Worm (Caenorhabditis elegans): ENCODE results near the gene srab-26.

The srab-26 gene

ce11 chrV:9879404-9879803 lies at the start of gene srab-26:
Gene srab-26, minus strand, starts transcription at chrV:9879504.
- TF ChIP-seq unc-62 (GFP tag; optimal IDR thresholded peaks at IDR 0.05), result no peak

DNA sequence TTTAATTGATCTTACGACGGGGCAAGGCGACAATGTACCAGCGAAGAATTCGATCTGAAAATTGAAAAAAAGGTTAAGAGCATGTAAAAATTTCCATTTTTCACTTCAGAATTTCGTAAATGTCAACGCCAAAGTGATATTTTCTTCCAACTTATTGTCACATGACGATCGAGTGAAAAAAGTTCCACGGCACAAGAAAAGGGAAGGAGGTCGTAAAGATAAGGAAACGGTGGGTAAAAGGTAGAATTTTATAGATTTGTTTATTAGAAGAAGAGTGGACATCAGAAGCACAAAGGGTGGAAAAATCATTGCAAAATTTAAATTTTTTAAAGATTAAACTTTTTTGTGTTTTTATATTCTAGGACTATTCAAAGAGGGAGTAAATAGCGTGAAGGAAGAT lies 48.6 kb upstream of the srab-26 start:
- TF ChIP-seq unc-62 (GFP tag; optimal IDR thresholded peaks at IDR 0.05), result no peak

- TF ChIP-seq unc-62 (GFP tag; optimal IDR thresholded peaks at IDR 0.05), result no peak
Measured at ce11 chrV:9927381-9927780, 48.1 kb upstream of the srab-26 start.

DNA sequence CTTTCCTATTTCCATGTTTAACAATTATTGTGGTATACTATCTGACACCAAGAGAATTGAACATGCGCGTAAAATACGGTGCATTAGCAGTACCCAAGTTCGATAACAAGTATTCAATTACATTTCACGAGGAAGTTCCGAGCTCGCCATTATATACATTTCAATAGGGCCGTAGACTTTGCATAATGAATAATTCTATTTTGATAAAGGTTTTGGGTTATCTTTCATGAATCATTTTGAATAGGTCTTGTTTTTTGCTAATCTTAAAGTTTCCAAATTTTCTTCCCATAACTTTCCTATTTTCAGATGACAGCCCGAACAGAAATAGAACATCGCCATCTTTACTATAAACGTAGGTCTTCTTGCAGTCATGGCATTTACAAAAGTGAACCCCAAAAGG lies 46.9 kb upstream of the srab-26 start, which contains the start of gene C50H2.13:
Gene C50H2.13, plus strand, starts transcription at position 301 of the 400 bp plus-strand sequence.
- no peak for TF ChIP-seq unc-62 (GFP tag; optimal IDR thresholded peaks at IDR 0.05)

DNA sequence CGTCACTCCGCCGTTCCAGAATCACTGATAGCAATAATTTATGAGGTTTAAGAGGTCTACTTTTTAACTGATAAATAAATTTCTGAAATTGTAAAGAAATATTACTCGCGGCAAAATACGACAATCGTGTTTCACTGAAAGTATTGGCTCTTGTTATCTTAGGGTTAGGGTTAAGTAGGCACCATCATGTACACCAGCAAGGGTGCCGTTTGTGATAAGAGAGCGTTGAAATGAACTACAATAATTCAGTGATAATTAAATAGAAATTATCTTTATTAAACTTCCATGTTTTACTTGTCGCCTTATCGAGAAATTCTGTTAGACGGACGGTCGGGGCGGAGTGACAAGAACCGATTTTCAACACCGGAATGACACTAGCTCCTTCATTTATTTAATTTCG lies 46.3 kb upstream of the srab-26 start:
- no peak for TF ChIP-seq unc-62 (GFP tag; optimal IDR thresholded peaks at IDR 0.05)

ce11 chrV:9924389-9924788 lies 45.1 kb upstream of the srab-26 start:
- no peak for TF ChIP-seq unc-62 (GFP tag; optimal IDR thresholded peaks at IDR 0.05)

- no peak for TF ChIP-seq unc-62 (GFP tag; optimal IDR thresholded peaks at IDR 0.05)
Measured at ce11 chrV:9922481-9922880, 43.2 kb upstream of the srab-26 start, which contains the start of gene C50H2.7. Gene C50H2.7, plus strand, starts transcription at chrV:9922781.

DNA sequence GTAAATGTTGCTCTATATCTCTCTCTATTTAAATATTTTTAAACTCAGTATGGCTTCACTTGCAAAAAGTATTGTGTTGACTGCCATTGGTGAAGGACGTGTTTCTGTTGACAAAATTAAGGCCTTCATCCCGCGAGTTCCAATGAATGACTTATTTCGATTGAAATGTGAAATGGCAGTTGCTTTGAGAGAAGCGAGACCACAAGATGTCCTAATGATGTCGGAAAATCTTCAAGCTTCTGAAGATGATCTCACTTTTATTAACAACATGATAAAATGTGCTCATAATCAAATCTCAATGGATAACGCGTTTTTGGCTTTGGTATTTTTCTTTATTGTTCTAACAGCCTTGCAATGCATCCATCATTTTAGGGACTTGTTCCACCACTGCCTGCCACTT lies 42.0 kb upstream of the srab-26 start, which contains the start of gene ceh-75:
Gene ceh-75, plus strand, starts transcription at position 50 of the 400 bp plus-strand sequence.
- no peak for TF ChIP-seq unc-62 (GFP tag; optimal IDR thresholded peaks at IDR 0.05)

DNA sequence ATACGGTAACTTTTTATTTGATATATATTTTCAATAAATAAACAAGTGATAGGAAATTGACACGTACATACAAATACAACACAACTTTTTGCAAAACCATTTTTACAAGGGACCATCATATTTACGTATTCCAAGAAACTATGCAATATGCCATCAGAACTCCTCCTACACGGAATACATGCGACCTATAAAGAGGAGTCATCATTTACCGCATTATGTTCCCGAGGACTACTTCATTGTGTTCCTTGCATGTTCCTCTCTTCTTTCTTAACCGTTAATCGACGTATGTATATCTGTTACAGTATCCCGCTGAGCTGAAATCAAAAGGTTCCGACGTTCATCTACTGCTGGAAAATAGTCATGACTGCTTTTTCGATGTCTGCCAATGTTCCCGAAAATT lies 39.1 kb upstream of the srab-26 start, which contains the start of gene C50H2.5:
Gene C50H2.5, plus strand, starts transcription at position 301 of the 400 bp plus-strand sequence.
- no peak for TF ChIP-seq unc-62 (GFP tag; optimal IDR thresholded peaks at IDR 0.05)

ce11 chrV:9916665-9917064 lies 37.4 kb upstream of the srab-26 start, which contains the start of gene C50H2.4:
Gene C50H2.4, plus strand, starts transcription at chrV:9916965.
- no peak for TF ChIP-seq unc-62 (GFP tag; optimal IDR thresholded peaks at IDR 0.05)

- TF ChIP-seq unc-62 (GFP tag; optimal IDR thresholded peaks at IDR 0.05), result no peak
Measured at ce11 chrV:9915021-9915420, 35.7 kb upstream of the srab-26 start, which contains the start of gene mec-9. Gene mec-9, minus strand, starts transcription at chrV:9915121.

DNA sequence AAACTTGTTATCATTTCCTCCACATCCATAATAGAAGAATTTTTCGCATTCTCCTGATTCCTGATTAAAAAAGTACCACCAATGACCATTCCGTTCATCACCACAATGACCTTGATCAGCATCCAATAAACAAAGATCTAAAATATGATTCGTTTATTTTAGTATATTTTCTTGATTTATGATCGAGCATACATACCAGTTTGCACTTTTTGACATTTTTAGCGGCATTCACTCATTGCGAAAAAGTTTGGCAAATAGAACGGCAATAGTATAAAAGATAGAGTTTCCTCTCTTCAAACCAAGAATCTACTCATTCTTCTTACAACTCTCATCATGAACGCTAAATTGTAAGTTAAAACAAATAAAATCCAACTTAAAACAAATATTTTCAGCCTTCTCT lies 34.6 kb upstream of the srab-26 start, which contains the start of gene fipr-10:
Gene fipr-10, plus strand, starts transcription at position 301 of the 400 bp plus-strand sequence.
- no peak for TF ChIP-seq unc-62 (GFP tag; optimal IDR thresholded peaks at IDR 0.05)

ce11 chrV:9911165-9911564 lies 31.9 kb upstream of the srab-26 start:
- TF ChIP-seq unc-62 (GFP tag; optimal IDR thresholded peaks at IDR 0.05), result no peak

- no peak for TF ChIP-seq unc-62 (GFP tag; optimal IDR thresholded peaks at IDR 0.05)
Measured at ce11 chrV:9909624-9910023, 30.3 kb upstream of the srab-26 start.

DNA sequence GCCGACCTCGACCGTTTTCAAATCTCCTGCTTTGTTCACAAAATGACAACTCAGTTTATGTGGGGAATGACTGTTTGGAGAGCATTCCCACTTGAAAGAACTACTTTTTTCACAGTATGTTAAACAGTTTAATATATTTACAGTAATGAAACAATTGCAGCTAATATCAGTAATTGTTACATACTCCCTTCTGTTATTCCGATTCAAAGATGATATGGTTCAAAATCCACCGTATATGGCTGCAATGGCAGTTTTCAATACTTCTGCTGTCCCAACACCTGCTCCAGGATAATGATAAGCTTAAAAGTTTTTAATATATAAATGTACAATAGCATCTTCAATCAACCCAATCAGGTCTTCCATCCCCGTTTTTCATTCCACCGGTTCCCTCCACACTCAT lies 27.9 kb upstream of the srab-26 start:
- no peak for TF ChIP-seq unc-62 (GFP tag; optimal IDR thresholded peaks at IDR 0.05)

ce11 chrV:9906115-9906514 lies 26.8 kb upstream of the srab-26 start, which contains the start of gene fipr-11:
Gene fipr-11, minus strand, starts transcription at chrV:9906215.
- no peak for TF ChIP-seq unc-62 (GFP tag; optimal IDR thresholded peaks at IDR 0.05)

ce11 chrV:9901119-9901518 lies 21.8 kb upstream of the srab-26 start:
- no peak for TF ChIP-seq unc-62 (GFP tag; optimal IDR thresholded peaks at IDR 0.05)

ce11 chrV:9899278-9899677 lies 20.0 kb upstream of the srab-26 start, which contains the start of gene egl-47:
Gene egl-47, plus strand, starts transcription at chrV:9899578.
- TF ChIP-seq unc-62 (GFP tag; optimal IDR thresholded peaks at IDR 0.05), result no peak
